Worm (Caenorhabditis elegans) whole organism, L3 larva: ENCODE results near the gene F59F5.4.

Experiments used
- ceh-82 ChIP-seq: fragments of 150-350 bp; optimal IDR thresholded peaks from 2 replicates; lab custom pipeline; 2014; ENCODE audit warnings: missing biosample characterization, missing genetic modification characterization
- nhr-237 ChIP-seq: fragments of 150-350 bp; optimal IDR thresholded peaks from 2 replicates; lab custom pipeline; 2014; ENCODE audit warnings: missing biosample characterization, missing genetic modification characterization
- pqm-1 ChIP-seq: fragments of 150-350 bp; optimal IDR thresholded peaks from 2 replicates; lab custom pipeline; 2017; ENCODE audit warnings: missing biosample characterization, missing genetic modification characterization, inconsistent platforms

- no peak for TF ChIP-seq ceh-82 (tag; lab: Kevin White, UChicago)
- TF ChIP-seq nhr-237 (tag; lab: Kevin White, UChicago) = no peak
- peak; percentile 37 for TF ChIP-seq pqm-1
These were observed 8.1 kb upstream of the F59F5.4 start for ce11 chrX:10534625-10535244.
